Fruit fly (Drosophila melanogaster): Measurements from ENCODE around the gene CG1239.

The CG1239 gene

DNA sequence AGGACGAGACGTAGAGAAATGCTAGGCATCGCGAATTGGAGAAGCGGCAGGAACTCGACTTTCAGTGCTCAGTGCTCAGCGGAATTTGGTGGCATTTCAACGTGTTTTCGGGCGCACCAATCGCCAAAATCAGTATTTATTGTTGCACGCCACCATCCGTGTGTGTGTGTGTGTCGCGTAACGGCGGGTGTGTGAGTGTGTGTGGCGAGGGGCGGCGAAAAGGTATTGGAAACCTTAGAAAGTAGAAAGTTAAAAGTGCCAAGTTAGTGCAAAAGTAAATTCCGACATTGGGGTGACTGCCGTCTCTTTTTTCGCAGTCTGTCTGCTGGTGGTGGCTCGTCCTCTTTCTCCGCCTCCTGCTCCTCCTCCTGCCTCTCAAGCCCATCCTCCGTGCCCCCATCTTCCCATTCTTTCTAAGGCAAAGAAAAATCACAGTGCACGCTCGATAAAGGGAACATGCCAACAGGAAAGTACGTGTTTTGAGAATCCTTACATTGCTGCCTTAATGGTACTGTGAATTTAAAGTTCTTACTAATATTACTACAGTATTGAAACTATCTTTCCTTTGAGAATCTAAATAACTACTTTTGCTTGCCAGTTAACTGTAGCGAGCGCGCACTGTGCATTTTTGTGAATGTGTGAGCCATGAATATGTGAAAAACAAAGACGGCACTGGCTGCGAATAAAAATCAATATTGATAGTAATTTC lies 47.1 kb upstream of the CG1239 start (continued):
- TF ChIP-seq CG18476 (GFP tag; optimal IDR thresholded peaks at IDR 0.05) = peak; percentile 7
- TF ChIP-seq ro (GFP tag; IDR thresholded peaks at IDR 0.05) = no peak
- no peak for TF ChIP-seq MESR4 (GFP tag; optimal IDR thresholded peaks at IDR 0.05)
- peak; percentile 65 for TF ChIP-seq vvl (GFP tag; IDR thresholded peaks at IDR 0.05)
- TF ChIP-seq CG6272 (GFP tag; IDR thresholded peaks at IDR 0.05) = no peak
- TF ChIP-seq CG10366 (GFP tag; IDR thresholded peaks at IDR 0.05) = peak; percentile 52
- no peak for TF ChIP-seq CG7271 (tag; optimal IDR thresholded peaks at IDR 0.05)
- TF ChIP-seq CG12155 (GFP tag; optimal IDR thresholded peaks at IDR 0.05) = no peak
- TF ChIP-seq CG7357 (GFP tag; IDR thresholded peaks at IDR 0.05) = no peak
- peak; percentile 23 for TF ChIP-seq CG17829 (tag; optimal IDR thresholded peaks at IDR 0.05)
- peak; percentile 65 for TF ChIP-seq slbo (GFP tag; IDR thresholded peaks at IDR 0.05)
- TF ChIP-seq chn (GFP tag; optimal IDR thresholded peaks at IDR 0.05) = peak; percentile 25
- TF ChIP-seq CG17359 (tag; optimal IDR thresholded peaks at IDR 0.05) = peak; percentile 64
- TF ChIP-seq Awh (GFP tag; IDR thresholded peaks at IDR 0.05) = peak; percentile 75
- no peak for TF ChIP-seq peb (GFP tag; IDR thresholded peaks at IDR 0.05)
- TF ChIP-seq CG5180 (GFP tag; optimal IDR thresholded peaks at IDR 0.05) = peak; percentile 5
- peak; percentile 45 for TF ChIP-seq Antp (GFP tag; optimal IDR thresholded peaks at IDR 0.05)
- peak; percentile 70 for TF ChIP-seq CG7839 (tag; optimal IDR thresholded peaks at IDR 0.05)
- peak; percentile 2 for TF ChIP-seq Fer2 (tag; optimal IDR thresholded peaks at IDR 0.05)
- peak; percentile 60 for TF ChIP-seq Oli (tag; optimal IDR thresholded peaks at IDR 0.05)
- no peak for TF ChIP-seq CG4360 (GFP tag; IDR thresholded peaks at IDR 0.05)
- peak; percentile 55 for TF ChIP-seq Hsf (GFP tag; optimal IDR thresholded peaks at IDR 0.05)
- TF ChIP-seq sens (GFP tag) = peak; percentile 84
- TF ChIP-seq vfl (GFP tag; optimal IDR thresholded peaks at IDR 0.05) = no peak
- no peak for TF ChIP-seq Kr (GFP tag; optimal IDR thresholded peaks at IDR 0.05)
- TF ChIP-seq croc (GFP tag; conservative IDR thresholded peaks at IDR 0.05) = peak; percentile 13; the same call in 1 of the 3 replicates
- TF ChIP-seq Ssrp (tag; optimal IDR thresholded peaks at IDR 0.05) = peak; percentile 47
- peak; percentile 37 for TF ChIP-seq repo (GFP tag; optimal IDR thresholded peaks at IDR 0.05)
- TF ChIP-seq dan (GFP tag; IDR thresholded peaks at IDR 0.05) = no peak
- no peak for TF ChIP-seq CG2875 (GFP tag; optimal IDR thresholded peaks at IDR 0.05)
- no peak for TF ChIP-seq Hr39 (optimal IDR thresholded peaks at IDR 0.05)
- no peak for TF ChIP-seq Lpt (GFP tag; optimal IDR thresholded peaks at IDR 0.05)
- TF ChIP-seq CG3407 (GFP tag; optimal IDR thresholded peaks at IDR 0.05) = no peak
- no peak for TF ChIP-seq Jarid2 (GFP tag; optimal IDR thresholded peaks at IDR 0.05)
- TF ChIP-seq CTCF (GFP tag; optimal IDR thresholded peaks at IDR 0.05) = no peak
- peak; percentile 68 for TF ChIP-seq CG15269 (tag; optimal IDR thresholded peaks at IDR 0.05)
- TF ChIP-seq CG6765 (GFP tag; optimal IDR thresholded peaks at IDR 0.05) = no peak
- TF ChIP-seq CG17568 (GFP tag; optimal IDR thresholded peaks at IDR 0.05) = no peak
- TF ChIP-seq CG7372 (GFP tag; IDR thresholded peaks at IDR 0.05) = no peak
- TF ChIP-seq MTF-1 (GFP tag; optimal IDR thresholded peaks at IDR 0.05; ENCODE audit: borderline replicate concordance) = no peak
- no peak for TF ChIP-seq Usf (GFP tag; optimal IDR thresholded peaks at IDR 0.05)
- TF ChIP-seq Mes4 (GFP tag; optimal IDR thresholded peaks at IDR 0.05) = peak; percentile 44
- peak; percentile 42 for TF ChIP-seq caup (GFP tag; optimal IDR thresholded peaks at IDR 0.05; ENCODE audit: severe bottlenecking)
- TF ChIP-seq CG15011 (GFP tag; optimal IDR thresholded peaks at IDR 0.05) = peak; percentile 28
- no peak for TF ChIP-seq corto (GFP tag; optimal IDR thresholded peaks at IDR 0.05)
- TF ChIP-seq crp (GFP tag; optimal IDR thresholded peaks at IDR 0.05) = no peak
- no peak for TF ChIP-seq ase (GFP tag; IDR thresholded peaks at IDR 0.05)
- no peak for TF ChIP-seq CG10321 (GFP tag; IDR thresholded peaks at IDR 0.05)
- TF ChIP-seq Vsx1 (GFP tag; optimal IDR thresholded peaks at IDR 0.05) = peak; percentile 15
- TF ChIP-seq ems (GFP tag; optimal IDR thresholded peaks at IDR 0.05) = peak; percentile 9
- no peak for TF ChIP-seq CG9797 (GFP tag; optimal IDR thresholded peaks at IDR 0.05)
